Worm (Caenorhabditis elegans) whole organism, L3 larva: Measurements from ENCODE around the gene wht-5.

Source experiments
- R02D3.7 ChIP-seq: fragments of 150-350 bp; optimal IDR thresholded peaks from 2 replicates; lab custom pipeline; 2014; ENCODE audit warnings: missing biosample characterization, missing genetic modification characterization
- ZK546.5 ChIP-seq: sonication (generic microtip); optimal IDR thresholded peaks from 2 replicates; lab custom pipeline; 2017; ENCODE audit warnings: missing biosample characterization, missing genetic modification characterization
- aly-2 ChIP-seq: fragments of 150-350 bp; optimal IDR thresholded peaks from 2 replicates; lab custom pipeline; 2014; ENCODE audit warnings: missing biosample characterization, missing genetic modification characterization
- ama-1 ChIP-seq: fragments of 150-350 bp; optimal IDR thresholded peaks from 2 replicates; lab custom pipeline; 2018
- ceh-16 ChIP-seq: sonication (generic microtip); optimal IDR thresholded peaks from 2 replicates; lab custom pipeline; 2017; ENCODE audit warnings: missing biosample characterization, missing genetic modification characterization
- ceh-82 ChIP-seq: fragments of 150-350 bp; optimal IDR thresholded peaks from 2 replicates; lab custom pipeline; 2014; ENCODE audit warnings: missing biosample characterization, missing genetic modification characterization
- ceh-9 ChIP-seq: sonication (generic microtip); optimal IDR thresholded peaks from 2 replicates; lab custom pipeline; 2018; ENCODE audit warnings: missing biosample characterization, missing genetic modification characterization
- daf-12 ChIP-seq: fragments of 150-350 bp; optimal IDR thresholded peaks from 2 replicates; lab custom pipeline; 2014; ENCODE audit warnings: missing biosample characterization, missing genetic modification reagents, missing genetic modification characterization
- egl-27 ChIP-seq: sonication (generic microtip); optimal IDR thresholded peaks from 4 replicates; lab custom pipeline; 2017; ENCODE audit warnings: missing biosample characterization, missing genetic modification reagents, missing genetic modification characterization
- egl-5 ChIP-seq: fragments of 150-350 bp; optimal IDR thresholded peaks from 2 replicates; lab custom pipeline; 2017; ENCODE audit warnings: missing biosample characterization, missing genetic modification reagents, missing genetic modification characterization, inconsistent platforms
- elt-1 ChIP-seq: fragments of 150-350 bp; optimal IDR thresholded peaks from 2 replicates; lab custom pipeline; 2014; ENCODE audit warnings: missing biosample characterization, missing genetic modification characterization
- elt-2 ChIP-seq: sonication (generic microtip); optimal IDR thresholded peaks from 2 replicates; lab custom pipeline; 2016; ENCODE audit warnings: missing genetic modification reagents, mild to moderate bottlenecking, missing genetic modification characterization, missing compliant biosample characterization
- elt-3 ChIP-seq, 3 experiments: fragments of 150-350 bp in 1 of 3; sonication (generic microtip) in 2 of 3; optimal IDR thresholded peaks; 2 replicates in 2 of 3; 4 replicates in 1 of 3; lab custom pipeline; 2014 to 2017; ENCODE audit warnings: missing biosample characterization in 3 of 3, missing genetic modification characterization in 3 of 3
- eor-1 ChIP-seq, 2 experiments: fragments of 150-350 bp; optimal IDR thresholded peaks; 2 replicates each; lab custom pipeline; 2014 to 2018; ENCODE audit warnings: missing biosample characterization in 2 of 2, missing genetic modification characterization in 2 of 2
- fkh-10 ChIP-seq: sonication (generic microtip); optimal IDR thresholded peaks from 2 replicates; lab custom pipeline; 2017; ENCODE audit warnings: missing biosample characterization, missing genetic modification reagents, missing genetic modification characterization
- fkh-2 ChIP-seq: fragments of 150-350 bp; optimal IDR thresholded peaks from 2 replicates; lab custom pipeline; 2014; ENCODE audit warnings: missing biosample characterization, missing genetic modification reagents, missing genetic modification characterization
- fos-1 ChIP-seq: fragments of 150-350 bp; optimal IDR thresholded peaks from 2 replicates; lab custom pipeline; 2014; ENCODE audit warnings: missing biosample characterization, missing genetic modification characterization
- hmg-11 ChIP-seq: sonication (generic microtip); optimal IDR thresholded peaks from 2 replicates; lab custom pipeline; 2016; ENCODE audit warnings: missing genetic modification characterization, missing compliant biosample characterization
- jun-1 ChIP-seq: fragments of 150-350 bp; optimal IDR thresholded peaks from 2 replicates; lab custom pipeline; 2014; ENCODE audit warnings: missing biosample characterization, missing genetic modification reagents, missing genetic modification characterization
- lin-15B ChIP-seq: fragments of 150-350 bp; optimal IDR thresholded peaks from 2 replicates; lab custom pipeline; 2014; ENCODE audit warnings: missing biosample characterization, missing genetic modification characterization
- lin-39 ChIP-seq: fragments of 150-350 bp; optimal IDR thresholded peaks from 2 replicates; lab custom pipeline; 2018; ENCODE audit warnings: missing biosample characterization, missing genetic modification reagents, missing genetic modification characterization
- mdl-1 ChIP-seq: fragments of 150-350 bp; optimal IDR thresholded peaks from 2 replicates; lab custom pipeline; 2014; ENCODE audit warnings: missing biosample characterization, missing genetic modification characterization
- mml-1 ChIP-seq: fragments of 150-350 bp; sonication (generic microtip); optimal IDR thresholded peaks from 3 replicates; lab custom pipeline; 2014; ENCODE audit warnings: missing biosample characterization, missing genetic modification characterization
- nfya-1 ChIP-seq: sonication (generic microtip); optimal IDR thresholded peaks from 2 replicates; lab custom pipeline; 2017; ENCODE audit warnings: missing genetic modification characterization, mild to moderate bottlenecking, missing compliant biosample characterization, antibody characterized with exemption, moderate library complexity; ENCODE audit not compliant: insufficient read depth
- nhr-11 ChIP-seq: fragments of 150-350 bp; optimal IDR thresholded peaks from 2 replicates; lab custom pipeline; 2014; ENCODE audit warnings: missing biosample characterization, missing genetic modification characterization
- nhr-12 ChIP-seq: fragments of 150-350 bp; optimal IDR thresholded peaks from 2 replicates; lab custom pipeline; 2014; ENCODE audit warnings: missing biosample characterization, missing genetic modification characterization
- nhr-23 ChIP-seq: fragments of 150-350 bp; optimal IDR thresholded peaks from 2 replicates; lab custom pipeline; 2014; ENCODE audit warnings: missing biosample characterization, missing genetic modification reagents, missing genetic modification characterization
- nhr-237 ChIP-seq: fragments of 150-350 bp; optimal IDR thresholded peaks from 2 replicates; lab custom pipeline; 2014; ENCODE audit warnings: missing biosample characterization, missing genetic modification characterization
- nhr-25 ChIP-seq: sonication (generic microtip); optimal IDR thresholded peaks from 2 replicates; lab custom pipeline; 2017; ENCODE audit warnings: missing biosample characterization, missing genetic modification characterization
- nhr-28 ChIP-seq: fragments of 150-350 bp; optimal IDR thresholded peaks from 2 replicates; lab custom pipeline; 2014; ENCODE audit warnings: missing biosample characterization, missing genetic modification characterization
- nhr-43 ChIP-seq: sonication (generic microtip); optimal IDR thresholded peaks from 2 replicates; lab custom pipeline; 2016; ENCODE audit warnings: mild to moderate bottlenecking, missing genetic modification characterization, missing compliant biosample characterization; ENCODE audit not compliant: poor library complexity, severe bottlenecking
- nhr-76 ChIP-seq: fragments of 150-350 bp; sonication (generic microtip); optimal IDR thresholded peaks from 5 replicates; lab custom pipeline; 2014; ENCODE audit warnings: missing biosample characterization, missing genetic modification characterization
- nhr-77 ChIP-seq: fragments of 150-350 bp; optimal IDR thresholded peaks from 2 replicates; lab custom pipeline; 2014; ENCODE audit warnings: missing biosample characterization, missing genetic modification characterization
- pha-4 ChIP-seq: fragments of 150-350 bp; optimal IDR thresholded peaks from 2 replicates; lab custom pipeline; 2014; ENCODE audit warnings: missing biosample characterization, missing genetic modification reagents, missing genetic modification characterization
- pqm-1 ChIP-seq: fragments of 150-350 bp; optimal IDR thresholded peaks from 2 replicates; lab custom pipeline; 2017; ENCODE audit warnings: missing biosample characterization, missing genetic modification characterization, inconsistent platforms
- sea-2 ChIP-seq: fragments of 150-350 bp; sonication (generic microtip); optimal IDR thresholded peaks from 4 replicates; lab custom pipeline; 2014; ENCODE audit warnings: missing biosample characterization, missing genetic modification reagents, missing genetic modification characterization
- skn-1 ChIP-seq: fragments of 150-350 bp; optimal IDR thresholded peaks from 2 replicates; lab custom pipeline; 2014; ENCODE audit warnings: missing biosample characterization, missing genetic modification characterization
- snpc-4 ChIP-seq: fragments of 150-350 bp; optimal IDR thresholded peaks from 2 replicates; lab custom pipeline; 2014; ENCODE audit warnings: missing biosample characterization, missing genetic modification characterization
- tbx-2 ChIP-seq: sonication (generic microtip); optimal IDR thresholded peaks from 2 replicates; lab custom pipeline; 2016; ENCODE audit warnings: mild to moderate bottlenecking, missing genetic modification characterization, missing compliant biosample characterization
- zag-1 ChIP-seq: fragments of 150-350 bp; optimal IDR thresholded peaks from 2 replicates; lab custom pipeline; 2014; ENCODE audit warnings: missing biosample characterization, missing genetic modification characterization
- ztf-11 ChIP-seq: fragments of 150-350 bp; optimal IDR thresholded peaks from 2 replicates; lab custom pipeline; 2014; ENCODE audit warnings: missing biosample characterization, missing genetic modification characterization
- ztf-4 ChIP-seq: fragments of 150-350 bp; optimal IDR thresholded peaks from 2 replicates; lab custom pipeline; 2014; ENCODE audit warnings: missing biosample characterization, missing genetic modification characterization

Gene wht-5

ce11 chrIV:12361392-12362092 lies 24.2 kb downstream of the wht-5 start, which contains the start of the genes ccr-4 and ZC518.8:
Gene ccr-4, plus strand, starts transcription at chrIV:12361542.
Gene ZC518.8, minus strand, starts transcription at chrIV:12361908.
- TF ChIP-seq snpc-4 (tag; lab: Kevin White, UChicago), result peak; percentile 3
- TF ChIP-seq ama-1 (lab: Kevin White, UChicago), result peak; percentile 28
- TF ChIP-seq pha-4 (tag; lab: Kevin White, UChicago), result peak; percentile 7
- no peak for TF ChIP-seq nhr-76 (tag; lab: Kevin White, UChicago)
- TF ChIP-seq elt-2, result peak; percentile 22
- TF ChIP-seq nhr-23, result no peak
- TF ChIP-seq egl-27 (tag; lab: Kevin White, UChicago), result no peak
- TF ChIP-seq lin-15B (tag; lab: Kevin White, UChicago), result peak; percentile 41
- TF ChIP-seq zag-1 (tag; lab: Kevin White, UChicago), result no peak
- TF ChIP-seq nhr-28, result no peak
- TF ChIP-seq nfya-1, result peak; percentile 82

ce11 chrIV:12364964-12365363 lies 27.6 kb downstream of the wht-5 start:
- peak; percentile 76 for TF ChIP-seq hmg-11
- no peak for TF ChIP-seq fos-1 (tag; lab: Kevin White, UChicago)
- TF ChIP-seq nfya-1, result peak; percentile 47
- peak; percentile 10 for TF ChIP-seq elt-1
- TF ChIP-seq snpc-4 (tag; lab: Kevin White, UChicago), result peak; percentile 11
- TF ChIP-seq lin-39 (tag; lab: Kevin White, UChicago), result peak; percentile 62
- peak; percentile 14 for TF ChIP-seq fkh-10 (GFP tag; lab: Kevin White, UChicago)
- no peak for TF ChIP-seq nhr-237 (tag; lab: Kevin White, UChicago)

- TF ChIP-seq nhr-25 (peak; percentile 92), elt-1 (peak; percentile 71), pha-4 (tag; lab: Kevin White, UChicago) (no peak)
These were observed 29.2 kb downstream of the wht-5 start for ce11 chrIV:12366571-12366970.

- TF ChIP-seq elt-1 (no peak), nhr-43 (tag; lab: Kevin White, UChicago) (no peak), nhr-25 (no peak), ceh-9 (tag; lab: Kevin White, UChicago) (no peak), mml-1 (tag; lab: Kevin White, UChicago) (no peak), R02D3.7 (tag; lab: Kevin White, UChicago) (no peak), nhr-28 (no peak), ZK546.5 (tag; lab: Kevin White, UChicago) (no peak), hmg-11 (no peak), aly-2 (no peak), nhr-12 (no peak)
These were observed 34.0 kb downstream of the wht-5 start for ce11 chrIV:12371340-12371739.

ce11 chrIV:12371879-12372278 lies 34.5 kb downstream of the wht-5 start, which contains the start of gene wdr-46:
Gene wdr-46, plus strand, starts transcription at chrIV:12372253.
- no peak for TF ChIP-seq mml-1 (tag; lab: Kevin White, UChicago)
- TF ChIP-seq egl-5 (tag; lab: Kevin White, UChicago), result peak; percentile 31
- no peak for TF ChIP-seq fkh-10 (GFP tag; lab: Kevin White, UChicago)
- no peak for TF ChIP-seq ceh-9 (tag; lab: Kevin White, UChicago)
- TF ChIP-seq pqm-1 (tag; lab: Kevin White, UChicago), result peak; percentile 57
- TF ChIP-seq pha-4 (tag; lab: Kevin White, UChicago), result peak; percentile 87
- no peak for TF ChIP-seq elt-3 (tag; optimal IDR thresholded peaks at IDR 0.05; lab: Kevin White, UChicago)
- TF ChIP-seq ama-1 (lab: Kevin White, UChicago), result peak; percentile 77
- TF ChIP-seq eor-1 (tag; optimal IDR thresholded peaks at IDR 0.05; lab: Kevin White, UChicago), result no peak
- no peak for TF ChIP-seq nhr-12
- TF ChIP-seq ceh-82 (tag; lab: Kevin White, UChicago), result peak; percentile 62
- TF ChIP-seq snpc-4 (tag; lab: Kevin White, UChicago), result no peak
- TF ChIP-seq nhr-76 (tag; lab: Kevin White, UChicago), result no peak
- no peak for TF ChIP-seq nhr-237 (tag; lab: Kevin White, UChicago)
- TF ChIP-seq tbx-2 (tag; lab: Kevin White, UChicago), result peak; percentile 54
- no peak for TF ChIP-seq ztf-4
- peak; percentile 37 for TF ChIP-seq nhr-77 (tag; lab: Kevin White, UChicago)
- TF ChIP-seq jun-1 (tag; lab: Kevin White, UChicago), result peak; percentile 71
- TF ChIP-seq sea-2, result no peak
- TF ChIP-seq nfya-1, result peak; percentile 95
- TF ChIP-seq ztf-11 (tag; lab: Kevin White, UChicago), result no peak
- peak; percentile 33 for TF ChIP-seq egl-27 (tag; lab: Kevin White, UChicago)
- TF ChIP-seq lin-15B (tag; lab: Kevin White, UChicago), result peak; percentile 79
- no peak for TF ChIP-seq aly-2
- peak; percentile 7 for TF ChIP-seq skn-1 (tag; lab: Kevin White, UChicago)
- TF ChIP-seq ceh-16 (tag; lab: Kevin White, UChicago), result no peak
- no peak for TF ChIP-seq mdl-1 (tag; lab: Kevin White, UChicago)
- no peak for TF ChIP-seq daf-12 (tag; lab: Kevin White, UChicago)
- no peak for TF ChIP-seq nhr-28
- TF ChIP-seq elt-1, result peak; percentile 19
- TF ChIP-seq zag-1 (tag; lab: Kevin White, UChicago), result no peak
- no peak for TF ChIP-seq nhr-11
- peak; percentile 87 for TF ChIP-seq nhr-43 (tag; lab: Kevin White, UChicago)
- TF ChIP-seq hmg-11, result no peak
- TF ChIP-seq fkh-2, result no peak
